Fruit fly (Drosophila melanogaster) whole organism, embryonic: Measurements from ENCODE around the gene stol.

Experiments used
- CG10267 ChIP-seq: fragments of 200-800 bp; sonication (Bioruptor generic); optimal IDR thresholded peaks from 2 replicates; lab custom pipeline; 2018; ENCODE audit warnings: missing biosample characterization, mild to moderate bottlenecking, missing genetic modification characterization, moderate library complexity
- CG10959 ChIP-seq: fragments of 200-800 bp; sonication (Bioruptor generic); IDR thresholded peaks from 2 replicates; pipeline ENCODE4 v1.3.6; 2022; ENCODE audit warnings: missing biosample characterization, missing genetic modification characterization
- CG12104 ChIP-seq: fragments of 200-800 bp; sonication (Bioruptor generic); optimal IDR thresholded peaks from 3 replicates; lab custom pipeline; 2016; ENCODE audit warnings: missing biosample characterization, missing genetic modification characterization
- CG12155 ChIP-seq: fragments of 200-800 bp; sonication (Bioruptor generic); optimal IDR thresholded peaks from 3 replicates; lab custom pipeline; 2016; ENCODE audit warnings: missing biosample characterization, missing genetic modification characterization
- CG12219 ChIP-seq: fragments of 200-800 bp; sonication (Bioruptor generic); optimal IDR thresholded peaks from 3 replicates; lab custom pipeline; 2018; ENCODE audit warnings: missing biosample characterization, mild to moderate bottlenecking, missing genetic modification characterization
- CG14441 ChIP-seq: fragments of 200-800 bp; sonication (Bioruptor generic); IDR thresholded peaks from 2 replicates; pipeline ENCODE4 v1.3.6; 2022; ENCODE audit warnings: missing biosample characterization, missing genetic modification characterization
- CG14965 ChIP-seq: fragments of 200-800 bp; sonication (Bioruptor generic); optimal IDR thresholded peaks from 2 replicates; lab custom pipeline; 2016; ENCODE audit warnings: missing biosample characterization, missing genetic modification characterization, borderline replicate concordance
- CG1792 ChIP-seq: fragments of 200-800 bp; sonication (Bioruptor generic); optimal IDR thresholded peaks from 2 replicates; lab custom pipeline; 2016; ENCODE audit warnings: missing biosample characterization, missing genetic modification characterization
- CG2678 ChIP-seq: fragments of 200-800 bp; sonication (Bioruptor generic); optimal IDR thresholded peaks from 3 replicates; lab custom pipeline; 2019; ENCODE audit warnings: missing biosample characterization, mild to moderate bottlenecking, missing genetic modification characterization, moderate library complexity
- CG30403 ChIP-seq: fragments of 200-800 bp; sonication (Bioruptor generic); optimal IDR thresholded peaks from 3 replicates; lab custom pipeline; 2016; ENCODE audit warnings: missing biosample characterization, missing genetic modification characterization
- CG3407 ChIP-seq: fragments of 200-800 bp; sonication (Bioruptor generic); optimal IDR thresholded peaks from 2 replicates; lab custom pipeline; 2018; ENCODE audit warnings: missing biosample characterization, mild to moderate bottlenecking, missing genetic modification characterization
- CG6175 ChIP-seq: fragments of 200-800 bp; sonication (Bioruptor generic); IDR thresholded peaks from 3 replicates; pipeline ENCODE4 v1.3.6; 2022; ENCODE audit warnings: missing biosample characterization, missing genetic modification characterization
- CG6254 ChIP-seq: fragments of 200-800 bp; sonication (Bioruptor generic); optimal IDR thresholded peaks from 3 replicates; lab custom pipeline; 2017; ENCODE audit warnings: mild to moderate bottlenecking, missing biosample characterization, missing genetic modification reagents, missing genetic modification characterization
- CG6683 ChIP-seq: fragments of 200-800 bp; sonication (Bioruptor generic); optimal IDR thresholded peaks from 2 replicates; lab custom pipeline; 2017; ENCODE audit warnings: missing biosample characterization, mild to moderate bottlenecking, missing genetic modification characterization, missing genetic modification reagents
- CG7271 ChIP-seq: fragments of 200-800 bp; sonication (Bioruptor generic); optimal IDR thresholded peaks from 2 replicates; lab custom pipeline; 2018; ENCODE audit warnings: missing biosample characterization, mild to moderate bottlenecking, missing genetic modification characterization, moderate library complexity
- CG8281 ChIP-seq: fragments of 200-800 bp; sonication (Bioruptor generic); optimal IDR thresholded peaks from 2 replicates; lab custom pipeline; 2018; ENCODE audit warnings: missing biosample characterization, mild to moderate bottlenecking, missing genetic modification characterization, moderate library complexity
- CG9437 ChIP-seq: fragments of 200-800 bp; sonication (Bioruptor generic); optimal IDR thresholded peaks from 2 replicates; lab custom pipeline; 2018; ENCODE audit warnings: missing biosample characterization, mild to moderate bottlenecking, missing genetic modification characterization
- ERR ChIP-seq: fragments of 200-800 bp; sonication (Bioruptor generic); optimal IDR thresholded peaks from 2 replicates; lab custom pipeline; 2016; ENCODE audit warnings: missing biosample characterization, missing genetic modification characterization
- Hand ChIP-seq: fragments of 200-800 bp; sonication (Bioruptor generic); optimal IDR thresholded peaks from 2 replicates; lab custom pipeline; 2017; ENCODE audit warnings: mild to moderate bottlenecking, missing biosample characterization, missing genetic modification reagents, missing genetic modification characterization
- Lim3 ChIP-seq: fragments of 200-800 bp; sonication (Bioruptor generic); IDR thresholded peaks from 2 replicates; pipeline ENCODE4 v1.3.6; 2022; ENCODE audit warnings: missing biosample characterization, missing genetic modification characterization
- Lpt ChIP-seq: fragments of >200 bp; optimal IDR thresholded peaks from 2 replicates; lab custom pipeline; 2018; ENCODE audit warnings: missing biosample characterization, missing genetic modification characterization
- MTF-1 ChIP-seq: fragments of 200-800 bp; sonication (Bioruptor generic); optimal IDR thresholded peaks from 2 replicates; lab custom pipeline; 2018; ENCODE audit warnings: missing biosample characterization, mild to moderate bottlenecking, missing genetic modification characterization, borderline replicate concordance
- Meics ChIP-seq: fragments of 200-800 bp; sonication (Bioruptor generic); optimal IDR thresholded peaks from 2 replicates; lab custom pipeline; 2017; ENCODE audit warnings: missing biosample characterization, mild to moderate bottlenecking, missing genetic modification characterization
- Neu2 ChIP-seq: fragments of 200-800 bp; sonication (Bioruptor generic); optimal IDR thresholded peaks from 3 replicates; lab custom pipeline; 2016; ENCODE audit warnings: missing biosample characterization, missing genetic modification characterization, borderline replicate concordance
- Nf-YA ChIP-seq: fragments of 200-800 bp; sonication (Bioruptor generic); IDR thresholded peaks from 2 replicates; pipeline ENCODE4 v1.3.6; 2022; ENCODE audit warnings: missing biosample characterization, missing genetic modification characterization
- NfI ChIP-seq: fragments of 200-800 bp; sonication (Bioruptor generic); optimal IDR thresholded peaks from 3 replicates; lab custom pipeline; 2018; ENCODE audit warnings: missing biosample characterization, mild to moderate bottlenecking, missing genetic modification characterization, moderate library complexity
- Oaz ChIP-seq: fragments of 200-800 bp; sonication (Bioruptor generic); IDR thresholded peaks from 2 replicates; pipeline ENCODE4 v1.3.6; 2022; ENCODE audit warnings: missing biosample characterization, missing genetic modification characterization
- Sin3A ChIP-seq: fragments of >200 bp; optimal IDR thresholded peaks from 2 replicates; lab custom pipeline; 2018
- Stat92E ChIP-seq, 3 experiments: fragments of >200 bp in 2 of 3; fragments of 200-800 bp in 1 of 3; sonication (Bioruptor generic) in 1 of 3; optimal IDR thresholded peaks; 2 replicates each; lab custom pipeline; 2017 to 2019; ENCODE audit warnings: missing biosample characterization in 3 of 3, missing genetic modification characterization in 3 of 3, mild to moderate bottlenecking in 1 of 3, moderate library complexity in 1 of 3
- Taf1 ChIP-seq: fragments of 200-800 bp; sonication (Bioruptor generic); IDR thresholded peaks from 2 replicates; pipeline ENCODE4 v1.3.6; 2022; ENCODE audit warnings: missing biosample characterization, missing genetic modification characterization
- Trl ChIP-seq, 3 experiments: fragments of >200 bp in 2 of 3; fragments of 200-800 bp in 1 of 3; sonication (Bioruptor generic) in 1 of 3; optimal IDR thresholded peaks; 2 replicates in 1 of 3; 3 replicates in 2 of 3; lab custom pipeline; 2016 to 2017; ENCODE audit warnings: missing biosample characterization in 1 of 3, missing genetic modification characterization in 1 of 3
- Xrp1 ChIP-seq: fragments of 200-800 bp; sonication (Bioruptor generic); IDR thresholded peaks from 2 replicates; pipeline ENCODE4 v1.3.6; 2022; ENCODE audit warnings: missing biosample characterization, missing genetic modification characterization
- ab ChIP-seq: fragments of 200-800 bp; sonication (Bioruptor generic); optimal IDR thresholded peaks from 2 replicates; lab custom pipeline; 2016; ENCODE audit warnings: missing biosample characterization, missing genetic modification characterization
- bcd ChIP-seq: fragments of 200-800 bp; sonication (Bioruptor generic); optimal IDR thresholded peaks from 2 replicates; lab custom pipeline; 2017; ENCODE audit warnings: missing biosample characterization, mild to moderate bottlenecking, missing genetic modification characterization
- bigmax ChIP-seq: fragments of 200-800 bp; sonication (Bioruptor generic); optimal IDR thresholded peaks from 2 replicates; lab custom pipeline; 2018; ENCODE audit warnings: missing biosample characterization, mild to moderate bottlenecking, missing genetic modification characterization
- da ChIP-seq: fragments of 200-800 bp; sonication (Bioruptor generic); optimal IDR thresholded peaks from 2 replicates; lab custom pipeline; 2016; ENCODE audit warnings: missing biosample characterization, missing genetic modification characterization
- danr ChIP-seq: fragments of 200-800 bp; sonication (Bioruptor generic); IDR thresholded peaks from 2 replicates; pipeline ENCODE4 v1.3.6; 2022; ENCODE audit warnings: missing biosample characterization, missing genetic modification characterization
- ewg ChIP-seq: fragments of 200-800 bp; sonication (Bioruptor generic); optimal IDR thresholded peaks from 3 replicates; lab custom pipeline; 2017; ENCODE audit warnings: mild to moderate bottlenecking, missing biosample characterization, missing genetic modification reagents, missing genetic modification characterization
- eyg ChIP-seq: fragments of 200-800 bp; sonication (Bioruptor generic); optimal IDR thresholded peaks from 3 replicates; lab custom pipeline; 2016; ENCODE audit warnings: missing biosample characterization, missing genetic modification characterization
- gem ChIP-seq: fragments of 200-800 bp; sonication (Bioruptor generic); optimal IDR thresholded peaks from 2 replicates; lab custom pipeline; 2019; ENCODE audit warnings: missing biosample characterization, mild to moderate bottlenecking, missing genetic modification characterization, moderate library complexity
- grau ChIP-seq: fragments of 200-800 bp; optimal IDR thresholded peaks from 3 replicates; lab custom pipeline; 2019; ENCODE audit warnings: missing biosample characterization, mild to moderate bottlenecking, missing genetic modification characterization, moderate library complexity
- grn ChIP-seq: fragments of 200-800 bp; sonication (Bioruptor generic); optimal IDR thresholded peaks from 3 replicates; lab custom pipeline; 2017; ENCODE audit warnings: missing biosample characterization, missing genetic modification characterization
- lov ChIP-seq, 2 experiments: fragments of 200-800 bp in 1 of 2; fragments of >200 bp in 1 of 2; sonication (Bioruptor generic) in 1 of 2; IDR thresholded peaks in 1 of 2; optimal IDR thresholded peaks in 1 of 2; 2 replicates in 1 of 2; 3 replicates in 1 of 2; pipeline versions ENCODE4 v1.3.6 to Lab custom; 2017 to 2022; ENCODE audit warnings: missing biosample characterization in 1 of 2, missing genetic modification characterization in 1 of 2
- mam ChIP-seq: fragments of 200-800 bp; sonication (Bioruptor generic); optimal IDR thresholded peaks from 3 replicates; lab custom pipeline; 2016; ENCODE audit warnings: missing biosample characterization, missing genetic modification characterization
- nau ChIP-seq: fragments of 200-800 bp; sonication (Bioruptor generic); optimal IDR thresholded peaks from 3 replicates; lab custom pipeline; 2017; ENCODE audit warnings: missing biosample characterization, mild to moderate bottlenecking, missing genetic modification characterization, missing genetic modification reagents
- nom ChIP-seq: fragments of 200-800 bp; sonication (Bioruptor generic); optimal IDR thresholded peaks from 2 replicates; lab custom pipeline; 2017; ENCODE audit warnings: missing biosample characterization, missing genetic modification characterization, mild to moderate bottlenecking, moderate library complexity, missing genetic modification reagents
- odd ChIP-seq: fragments of 200-800 bp; sonication (Bioruptor generic); optimal IDR thresholded peaks from 2 replicates; lab custom pipeline; 2017; ENCODE audit warnings: missing biosample characterization, mild to moderate bottlenecking, missing genetic modification characterization
- stwl ChIP-seq: fragments of 200-800 bp; sonication (Bioruptor generic); optimal IDR thresholded peaks from 3 replicates; lab custom pipeline; 2018; ENCODE audit warnings: missing biosample characterization, mild to moderate bottlenecking, missing genetic modification characterization, moderate library complexity
- ttk ChIP-seq: fragments of 200-800 bp; sonication (Bioruptor generic); IDR thresholded peaks from 2 replicates; pipeline ENCODE4 v2.1.2; 2022; ENCODE audit warnings: missing biosample characterization, missing genetic modification characterization

Gene stol

DNA sequence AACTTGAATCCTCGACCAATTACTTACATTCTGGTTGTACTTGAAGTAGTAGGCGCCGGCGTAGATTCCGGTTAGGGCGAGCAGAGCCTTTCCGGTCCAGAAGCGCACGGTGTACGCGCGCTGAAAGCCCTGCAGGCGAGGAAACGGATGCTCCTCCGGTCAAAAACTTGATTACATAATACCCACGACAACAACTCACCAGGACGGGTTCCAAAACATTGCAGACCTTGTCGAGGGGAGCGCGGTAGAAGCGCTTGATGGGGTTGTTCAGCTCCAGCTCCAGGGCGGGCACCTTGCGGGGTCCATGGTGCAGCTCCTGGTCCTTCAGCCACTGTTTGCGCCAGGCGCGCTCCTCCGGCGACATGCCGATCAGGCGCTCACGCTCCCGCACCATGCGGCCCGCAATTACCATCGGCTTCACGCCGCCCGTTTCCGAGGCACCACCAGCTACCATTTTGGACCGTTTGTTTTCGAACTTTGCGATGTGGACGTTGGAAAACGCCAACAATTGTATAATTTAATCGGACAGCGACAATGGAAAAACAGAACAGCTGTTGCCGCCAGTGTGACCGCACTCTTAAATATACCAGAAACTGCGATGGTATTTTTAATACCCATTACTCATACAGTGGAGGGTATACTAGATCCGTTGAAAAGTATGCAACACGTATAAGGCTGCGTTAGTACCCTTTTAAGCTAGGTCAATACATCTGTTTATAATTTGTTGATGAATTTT is 32.6 kb upstream of the stol start, which contains the start of gene ND-B17 (continued):
- TF ChIP-seq Lpt (GFP tag; lab: Kevin White, UChicago) (no peak), nom (GFP tag; lab: Kevin White, UChicago) (no peak), ab (peak; percentile 25), CG12219 (no peak), MTF-1 (no peak), bcd (GFP tag; lab: Kevin White, UChicago) (no peak), Trl (optimal IDR thresholded peaks at IDR 0.05; lab: Kevin White, UChicago) (no peak), Trl (GFP tag; optimal IDR thresholded peaks at IDR 0.05; lab: Kevin White, UChicago) (peak; percentile 66), CG14965 (no peak), danr (GFP tag; lab: Robert Waterston, UW) (no peak), CG14441 (GFP tag; lab: Robert Waterston, UW) (peak; percentile 65), CG7271 (no peak), ERR (GFP tag; lab: Kevin White, UChicago) (no peak), CG6683 (GFP tag; lab: Kevin White, UChicago) (no peak), mam (GFP tag; lab: Kevin White, UChicago) (peak; percentile 76), bigmax (no peak), CG10267 (tag; lab: Kevin White, UChicago) (peak; percentile 19), grau (tag; lab: Kevin White, UChicago) (peak; percentile 49), CG9437 (GFP tag; lab: Kevin White, UChicago) (no peak), Xrp1 (GFP tag; lab: Robert Waterston, UW) (peak; percentile 65), CG2678 (no peak), odd (GFP tag; lab: Kevin White, UChicago) (no peak), grn (no peak), CG8281 (tag; lab: Kevin White, UChicago) (no peak), gem (no peak), NfI (GFP tag; lab: Kevin White, UChicago) (no peak), Oaz (GFP tag; lab: Robert Waterston, UW) (peak; percentile 45; the same call in 1 of the 2 replicates), CG10959 (GFP tag; lab: Robert Waterston, UW) (0 out of 2 replicates have a peak, but pooled peaks have one; percentile 27), eyg (GFP tag; lab: Kevin White, UChicago) (no peak), Lim3 (no peak), Meics (GFP tag; lab: Kevin White, UChicago) (no peak), Stat92E (GFP tag; optimal IDR thresholded peaks at IDR 0.05; lab: Kevin White, UChicago) (no peak), Neu2 (GFP tag; lab: Kevin White, UChicago) (no peak), Sin3A (lab: Kevin White, UChicago) (no peak), CG30403 (peak; percentile 66), lov (optimal IDR thresholded peaks at IDR 0.05; lab: Kevin White, UChicago) (no peak), lov (GFP tag; IDR thresholded peaks at IDR 0.05; lab: Robert Waterston, UW) (no peak), Taf1 (no peak), ttk (GFP tag; lab: Robert Waterston, UW) (peak; percentile 63), Nf-YA (GFP tag; lab: Robert Waterston, UW) (no peak), da (GFP tag; lab: Kevin White, UChicago) (peak; percentile 41), Hand (GFP tag; lab: Kevin White, UChicago) (no peak), CG12155 (GFP tag; lab: Kevin White, UChicago) (peak; percentile 21), CG3407 (peak; percentile 19), CG6175 (GFP tag; lab: Robert Waterston, UW) (no peak), ewg (GFP tag; lab: Kevin White, UChicago) (no peak), CG12104 (GFP tag; lab: Kevin White, UChicago) (no peak), stwl (peak; percentile 35), nau (GFP tag; lab: Kevin White, UChicago) (no peak), CG1792 (GFP tag; lab: Kevin White, UChicago) (no peak), CG6254 (no peak)
